Fruit fly (Drosophila melanogaster) whole organism, pupa: Measurements from ENCODE around the gene REPTOR.

Experiments
- CG10348 ChIP-seq: fragments of 200-800 bp; sonication (Bioruptor generic); IDR thresholded peaks from 2 replicates; pipeline ENCODE4 v1.3.6; 2022; ENCODE audit warnings: missing biosample characterization, missing genetic modification characterization
- CG14655 ChIP-seq: fragments of 200-800 bp; sonication (Bioruptor generic); optimal IDR thresholded peaks from 3 replicates; lab custom pipeline; 2017; ENCODE audit warnings: mild to moderate bottlenecking, missing biosample characterization, missing genetic modification reagents, missing genetic modification characterization
- CG34367 ChIP-seq: fragments of 200-800 bp; sonication (Bioruptor generic); optimal IDR thresholded peaks from 2 replicates; lab custom pipeline; 2018; ENCODE audit warnings: missing biosample characterization, mild to moderate bottlenecking, missing genetic modification characterization
- Pif1A ChIP-seq: fragments of 200-800 bp; sonication (Bioruptor generic); optimal IDR thresholded peaks from 3 replicates; lab custom pipeline; 2016; ENCODE audit warnings: missing biosample characterization, missing genetic modification characterization
- fd96Ca ChIP-seq: fragments of 200-800 bp; sonication (Bioruptor generic); IDR thresholded peaks from 3 replicates; pipeline ENCODE4 v1.3.6; 2022; ENCODE audit warnings: missing biosample characterization, missing genetic modification characterization
- rn ChIP-seq: fragments of 200-800 bp; sonication (Bioruptor generic); IDR thresholded peaks from 2 replicates; pipeline ENCODE4 v1.3.6; 2022; ENCODE audit warnings: missing biosample characterization, missing genetic modification characterization

dm6 chr3R:24543033-24543675 is 39.5 kb downstream of the REPTOR start:
- TF ChIP-seq rn (GFP tag; lab: Robert Waterston, UW) = peak; percentile 84
- peak; percentile 92 for TF ChIP-seq Pif1A (GFP tag; lab: Kevin White, UChicago)
- TF ChIP-seq CG34367 = peak; percentile 87
- peak; percentile 88 for TF ChIP-seq fd96Ca
- TF ChIP-seq CG10348 (GFP tag; lab: Robert Waterston, UW) = peak; percentile 70; the same call in 1 of the 2 replicates
- TF ChIP-seq CG14655 = no peak
